Worm (Caenorhabditis elegans): ENCODE results near the gene T01G6.10.

ce11 chrV:472589-472988, 30.4 kb downstream of the T01G6.10 start, which contains the start of gene srt-31:
- TF ChIP-seq ztf-23 (GFP tag; IDR thresholded peaks at IDR 0.05) (no peak), tab-1 (GFP tag; IDR thresholded peaks at IDR 0.05) (no peak), T22C8.4 (GFP tag; IDR thresholded peaks at IDR 0.05) (no peak)

Data from whole organism, midembryonic.